Worm (Caenorhabditis elegans) whole organism, young adult: ENCODE data around the gene Y105C5B.8.

Source experiments
- F57C9.4 ChIP-seq: sonication (generic microtip); optimal IDR thresholded peaks from 2 replicates; lab custom pipeline; 2017; ENCODE audit warnings: mild to moderate bottlenecking, missing genetic modification characterization, missing compliant biosample characterization
- K11D2.4 ChIP-seq: fragments of 200-800 bp; sonication (Bioruptor generic); IDR thresholded peaks from 2 replicates; pipeline ENCODE4 v1.3.6; 2022; ENCODE audit warnings: missing genetic modification reagents, missing genetic modification characterization, missing compliant biosample characterization
- Y67H2A.10 ChIP-seq: fragments of 200-800 bp; sonication (Bioruptor generic); conservative IDR thresholded peaks from 2 replicates; pipeline ENCODE4 v1.3.6; 2022; ENCODE audit warnings: missing genetic modification reagents, missing genetic modification characterization, missing compliant biosample characterization
- ama-1 ChIP-seq, 3 experiments: fragments of 150-350 bp in 1 of 3; sonication (generic microtip) in 2 of 3; optimal IDR thresholded peaks; 2 replicates each; lab custom pipeline; 2014 to 2018; ENCODE audit warnings: missing biosample characterization in 2 of 3, missing genetic modification characterization in 2 of 3, missing genetic modification reagents in 2 of 3
- ceh-58 ChIP-seq: fragments of 200-800 bp; sonication (Bioruptor generic); IDR thresholded peaks from 2 replicates; pipeline ENCODE4 v1.3.6; 2022; ENCODE audit warnings: missing genetic modification characterization, missing compliant biosample characterization
- efl-1 ChIP-seq: fragments of 150-350 bp; optimal IDR thresholded peaks from 2 replicates; lab custom pipeline; 2014; ENCODE audit warnings: missing biosample characterization, missing genetic modification reagents, missing genetic modification characterization

- TF ChIP-seq K11D2.4 (GFP tag; lab: Robert Waterston, UW): no peak
- TF ChIP-seq ceh-58 (GFP tag; lab: Robert Waterston, UW): no peak
- no peak for TF ChIP-seq Y67H2A.10 (GFP tag; lab: Robert Waterston, UW)
- TF ChIP-seq F57C9.4 (tag; lab: Kevin White, UChicago): no peak
- TF ChIP-seq ama-1 (optimal IDR thresholded peaks at IDR 0.05; lab: Kevin White, UChicago): no peak
- no peak for TF ChIP-seq ama-1 (GFP tag; optimal IDR thresholded peaks at IDR 0.05; lab: Kevin White, UChicago)
- no peak for TF ChIP-seq efl-1
Observed at ce11 chrIV:15950838-15951581, 24.4 kb upstream of the Y105C5B.8 start, which contains the start of gene ifas-3.
